Fruit fly (Drosophila melanogaster) whole organism, embryonic: ENCODE measurements around the gene CG4593.

Experiments
- Bdp1 ChIP-seq: fragments of 200-800 bp; sonication (Bioruptor generic); optimal IDR thresholded peaks from 3 replicates; lab custom pipeline; 2016; ENCODE audit warnings: missing biosample characterization, missing genetic modification characterization
- BtbVII ChIP-seq: fragments of 200-800 bp; sonication (Bioruptor generic); optimal IDR thresholded peaks from 3 replicates; lab custom pipeline; 2017; ENCODE audit warnings: missing biosample characterization, mild to moderate bottlenecking, missing genetic modification characterization
- CG1024 ChIP-seq: fragments of 200-800 bp; sonication (Bioruptor generic); IDR thresholded peaks from 2 replicates; pipeline ENCODE4 v1.3.6; 2022; ENCODE audit warnings: missing biosample characterization, missing genetic modification characterization
- CG11560 ChIP-seq: fragments of 200-800 bp; sonication (Bioruptor generic); IDR thresholded peaks from 3 replicates; pipeline ENCODE4 v1.3.6; 2022; ENCODE audit warnings: missing biosample characterization, missing genetic modification characterization
- CG11723 ChIP-seq: fragments of 200-800 bp; sonication (Bioruptor generic); optimal IDR thresholded peaks from 2 replicates; lab custom pipeline; 2017; ENCODE audit warnings: missing biosample characterization, mild to moderate bottlenecking, missing genetic modification characterization
- CG12071 ChIP-seq: fragments of 200-800 bp; sonication (Bioruptor generic); optimal IDR thresholded peaks from 3 replicates; lab custom pipeline; 2018; ENCODE audit warnings: missing biosample characterization, mild to moderate bottlenecking, missing genetic modification characterization
- CG12299 ChIP-seq: fragments of 200-800 bp; sonication (Bioruptor generic); optimal IDR thresholded peaks from 2 replicates; lab custom pipeline; 2018; ENCODE audit warnings: missing biosample characterization, mild to moderate bottlenecking, missing genetic modification characterization
- CG12769 ChIP-seq: fragments of 200-800 bp; sonication (Bioruptor generic); optimal IDR thresholded peaks from 2 replicates; lab custom pipeline; 2019; ENCODE audit warnings: missing biosample characterization, mild to moderate bottlenecking, missing genetic modification characterization, moderate library complexity
- CG14050 ChIP-seq: fragments of 200-800 bp; sonication (Bioruptor generic); IDR thresholded peaks from 3 replicates; pipeline ENCODE4 v1.3.6; 2022; ENCODE audit warnings: missing biosample characterization, missing genetic modification characterization
- CG17186 ChIP-seq: fragments of 200-800 bp; sonication (Bioruptor generic); optimal IDR thresholded peaks from 3 replicates; lab custom pipeline; 2017; ENCODE audit warnings: missing biosample characterization, missing genetic modification reagents, missing genetic modification characterization
- CG17612 ChIP-seq: fragments of 200-800 bp; sonication (Bioruptor generic); IDR thresholded peaks from 2 replicates; pipeline ENCODE4 v1.3.6; 2022; ENCODE audit warnings: missing biosample characterization, missing genetic modification characterization
- CG18262 ChIP-seq: fragments of 200-800 bp; optimal IDR thresholded peaks from 3 replicates; lab custom pipeline; 2019; ENCODE audit warnings: missing biosample characterization, mild to moderate bottlenecking, missing genetic modification characterization, moderate library complexity
- CG4617 ChIP-seq: fragments of 200-800 bp; sonication (Bioruptor generic); optimal IDR thresholded peaks from 3 replicates; lab custom pipeline; 2016; ENCODE audit warnings: missing biosample characterization, missing genetic modification characterization, borderline replicate concordance
- CG6654 ChIP-seq: fragments of 200-800 bp; sonication (Bioruptor generic); optimal IDR thresholded peaks from 2 replicates; lab custom pipeline; 2017; ENCODE audit warnings: missing biosample characterization, mild to moderate bottlenecking, missing genetic modification characterization
- CG7357 ChIP-seq: fragments of 200-800 bp; sonication (Bioruptor generic); IDR thresholded peaks from 3 replicates; pipeline ENCODE4 v1.3.6; 2022; ENCODE audit warnings: missing biosample characterization, missing genetic modification characterization
- CG7556 ChIP-seq: fragments of 200-800 bp; sonication (Bioruptor generic); optimal IDR thresholded peaks from 2 replicates; lab custom pipeline; 2017; ENCODE audit warnings: missing biosample characterization, mild to moderate bottlenecking, missing genetic modification characterization
- CG7987 ChIP-seq: fragments of 200-800 bp; sonication (Bioruptor generic); optimal IDR thresholded peaks from 2 replicates; lab custom pipeline; 2018; ENCODE audit warnings: missing biosample characterization, mild to moderate bottlenecking, missing genetic modification characterization, moderate library complexity
- CG8359 ChIP-seq: fragments of 200-800 bp; sonication (Bioruptor generic); optimal IDR thresholded peaks from 2 replicates; lab custom pipeline; 2017; ENCODE audit warnings: missing biosample characterization, mild to moderate bottlenecking, missing genetic modification characterization, borderline replicate concordance
- CG8924 ChIP-seq: fragments of 200-800 bp; optimal IDR thresholded peaks from 3 replicates; lab custom pipeline; 2019; ENCODE audit warnings: missing biosample characterization, mild to moderate bottlenecking, missing genetic modification characterization, moderate library complexity
- CG9727 ChIP-seq: fragments of 200-800 bp; sonication (Bioruptor generic); optimal IDR thresholded peaks from 3 replicates; lab custom pipeline; 2017; ENCODE audit warnings: missing biosample characterization, mild to moderate bottlenecking, missing genetic modification characterization
- CG9817 ChIP-seq: fragments of 200-800 bp; sonication (Bioruptor generic); optimal IDR thresholded peaks from 2 replicates; lab custom pipeline; 2018; ENCODE audit warnings: missing biosample characterization, mild to moderate bottlenecking, missing genetic modification characterization, moderate library complexity
- Dek ChIP-seq: fragments of 200-800 bp; sonication (Bioruptor generic); optimal IDR thresholded peaks from 3 replicates; lab custom pipeline; 2019; ENCODE audit warnings: missing biosample characterization, mild to moderate bottlenecking, missing genetic modification characterization, moderate library complexity
- Elba2 ChIP-seq: fragments of 200-800 bp; sonication (Bioruptor generic); optimal IDR thresholded peaks from 3 replicates; lab custom pipeline; 2016; ENCODE audit warnings: missing biosample characterization, missing genetic modification characterization
- HLH3B ChIP-seq: fragments of 200-800 bp; sonication (Bioruptor generic); IDR thresholded peaks from 2 replicates; pipeline ENCODE4 v1.3.6; 2022; ENCODE audit warnings: missing biosample characterization, missing genetic modification characterization
- Hand ChIP-seq: fragments of 200-800 bp; sonication (Bioruptor generic); optimal IDR thresholded peaks from 2 replicates; lab custom pipeline; 2017; ENCODE audit warnings: mild to moderate bottlenecking, missing biosample characterization, missing genetic modification reagents, missing genetic modification characterization
- NFAT ChIP-seq: fragments of 200-800 bp; sonication (Bioruptor generic); IDR thresholded peaks from 2 replicates; pipeline ENCODE4 v1.3.6; 2022; ENCODE audit warnings: missing biosample characterization, missing genetic modification characterization
- NK7.1 ChIP-seq: fragments of 200-800 bp; sonication (Bioruptor generic); optimal IDR thresholded peaks from 3 replicates; lab custom pipeline; 2016; ENCODE audit warnings: missing biosample characterization, missing genetic modification characterization
- NfI ChIP-seq: fragments of 200-800 bp; sonication (Bioruptor generic); optimal IDR thresholded peaks from 3 replicates; lab custom pipeline; 2018; ENCODE audit warnings: missing biosample characterization, mild to moderate bottlenecking, missing genetic modification characterization, moderate library complexity
- Spps ChIP-seq: fragments of 200-800 bp; sonication (Bioruptor generic); optimal IDR thresholded peaks from 2 replicates; lab custom pipeline; 2018; ENCODE audit warnings: missing biosample characterization, mild to moderate bottlenecking, missing genetic modification characterization
- Tbp ChIP-seq: fragments of >200 bp; optimal IDR thresholded peaks from 2 replicates; lab custom pipeline; 2018; ENCODE audit warnings: missing biosample characterization, missing genetic modification characterization
- abd-A ChIP-seq: fragments of 200-800 bp; sonication (Bioruptor generic); optimal IDR thresholded peaks from 3 replicates; lab custom pipeline; 2019; ENCODE audit warnings: missing biosample characterization, mild to moderate bottlenecking, missing genetic modification characterization, moderate library complexity
- aop ChIP-seq: fragments of 200-800 bp; sonication (Bioruptor generic); IDR thresholded peaks from 2 replicates; pipeline ENCODE4 v1.3.6; 2022; ENCODE audit warnings: missing biosample characterization, missing genetic modification characterization
- croc ChIP-seq: fragments of 200-800 bp; sonication (Bioruptor generic); conservative IDR thresholded peaks from 3 replicates; pipeline ENCODE4 v1.3.6; 2022; ENCODE audit warnings: missing biosample characterization, missing genetic modification characterization
- ewg ChIP-seq: fragments of 200-800 bp; sonication (Bioruptor generic); optimal IDR thresholded peaks from 3 replicates; lab custom pipeline; 2017; ENCODE audit warnings: mild to moderate bottlenecking, missing biosample characterization, missing genetic modification reagents, missing genetic modification characterization
- fu2 ChIP-seq: fragments of 200-800 bp; sonication (Bioruptor generic); optimal IDR thresholded peaks from 2 replicates; lab custom pipeline; 2016; ENCODE audit warnings: missing biosample characterization, missing genetic modification characterization
- gfzf ChIP-seq: fragments of 200-800 bp; sonication (Bioruptor generic); optimal IDR thresholded peaks from 2 replicates; lab custom pipeline; 2016; ENCODE audit warnings: missing biosample characterization, mild to moderate bottlenecking, missing genetic modification characterization, moderate library complexity
- her ChIP-seq: fragments of 200-800 bp; sonication (Bioruptor generic); optimal IDR thresholded peaks from 2 replicates; lab custom pipeline; 2016; ENCODE audit warnings: missing biosample characterization, missing genetic modification characterization
- jigr1 ChIP-seq: fragments of 200-800 bp; sonication (Bioruptor generic); IDR thresholded peaks from 3 replicates; pipeline ENCODE4 v1.3.6; 2022; ENCODE audit warnings: missing biosample characterization, missing genetic modification characterization
- knrl ChIP-seq: fragments of 200-800 bp; sonication (Bioruptor generic); IDR thresholded peaks from 3 replicates; pipeline ENCODE4 v1.3.6; 2022; ENCODE audit warnings: missing biosample characterization, missing genetic modification characterization; ENCODE audit not compliant: partially characterized antibody
- lov ChIP-seq, 2 experiments: fragments of 200-800 bp in 1 of 2; fragments of >200 bp in 1 of 2; sonication (Bioruptor generic) in 1 of 2; IDR thresholded peaks in 1 of 2; optimal IDR thresholded peaks in 1 of 2; 2 replicates in 1 of 2; 3 replicates in 1 of 2; pipeline versions ENCODE4 v1.3.6 to Lab custom; 2017 to 2022; ENCODE audit warnings: missing biosample characterization in 1 of 2, missing genetic modification characterization in 1 of 2
- mld ChIP-seq: fragments of 200-800 bp; sonication (Bioruptor generic); IDR thresholded peaks from 3 replicates; pipeline ENCODE4 v1.3.6; 2022; ENCODE audit warnings: missing biosample characterization, missing genetic modification characterization; ENCODE audit not compliant: partially characterized antibody
- oc ChIP-seq: fragments of 200-800 bp; sonication (Bioruptor generic); optimal IDR thresholded peaks from 2 replicates; lab custom pipeline; 2018; ENCODE audit warnings: missing biosample characterization, mild to moderate bottlenecking, missing genetic modification characterization, moderate library complexity
- odd ChIP-seq: fragments of 200-800 bp; sonication (Bioruptor generic); optimal IDR thresholded peaks from 2 replicates; lab custom pipeline; 2017; ENCODE audit warnings: missing biosample characterization, mild to moderate bottlenecking, missing genetic modification characterization
- pfk ChIP-seq: fragments of 200-800 bp; sonication (Bioruptor generic); optimal IDR thresholded peaks from 2 replicates; lab custom pipeline; 2018; ENCODE audit warnings: missing biosample characterization, mild to moderate bottlenecking, missing genetic modification characterization, moderate library complexity
- sc ChIP-seq, 3 experiments: fragments of >200 bp in 2 of 3; fragments of 200-800 bp in 1 of 3; sonication (Bioruptor generic) in 1 of 3; optimal IDR thresholded peaks; 2 replicates in 2 of 3; 3 replicates in 1 of 3; lab custom pipeline; 2017; ENCODE audit warnings: mild to moderate bottlenecking in 1 of 3, missing biosample characterization in 1 of 3, missing genetic modification characterization in 1 of 3, missing genetic modification reagents in 1 of 3
- shn ChIP-seq: fragments of 200-800 bp; sonication (Bioruptor generic); optimal IDR thresholded peaks from 3 replicates; lab custom pipeline; 2016; ENCODE audit warnings: missing biosample characterization, missing genetic modification characterization
- wdn ChIP-seq: fragments of 200-800 bp; sonication (Bioruptor generic); IDR thresholded peaks from 2 replicates; pipeline ENCODE4 v1.3.6; 2022; ENCODE audit warnings: missing biosample characterization, missing genetic modification characterization
- yki ChIP-seq: fragments of >200 bp; optimal IDR thresholded peaks from 3 replicates; lab custom pipeline; 2018
- zf30C ChIP-seq: fragments of 200-800 bp; sonication (Bioruptor generic); optimal IDR thresholded peaks from 3 replicates; lab custom pipeline; 2018; ENCODE audit warnings: missing biosample characterization, mild to moderate bottlenecking, missing genetic modification characterization

The CG4593 gene

dm6 chrX:6993753-6994152 is 19.9 kb upstream of the CG4593 start (continued):
- TF ChIP-seq lov (optimal IDR thresholded peaks at IDR 0.05; lab: Kevin White, UChicago) (no peak), lov (GFP tag; IDR thresholded peaks at IDR 0.05; lab: Robert Waterston, UW) (0 out of 3 replicates have a peak, but pooled peaks have one; percentile 32), oc (tag; lab: Kevin White, UChicago) (peak; percentile 10), zf30C (GFP tag; lab: Kevin White, UChicago) (peak; percentile 76), Hand (GFP tag; lab: Kevin White, UChicago) (peak; percentile 23), CG7987 (GFP tag; lab: Kevin White, UChicago) (peak; percentile 60), CG12299 (tag; lab: Kevin White, UChicago) (peak; percentile 45), CG11560 (tag; lab: Robert Waterston, UW) (peak; percentile 61; the same call in 1 of the 3 replicates), CG17186 (GFP tag; lab: Kevin White, UChicago) (no peak), CG18262 (tag; lab: Kevin White, UChicago) (peak; percentile 51), Tbp (GFP tag; lab: Kevin White, UChicago) (no peak), Dek (tag; lab: Kevin White, UChicago) (peak; percentile 62), NFAT (peak; percentile 71), CG9817 (tag; lab: Kevin White, UChicago) (peak; percentile 65), CG1024 (peak; percentile 56), CG11723 (GFP tag; lab: Kevin White, UChicago) (peak; percentile 28), Bdp1 (GFP tag; lab: Kevin White, UChicago) (peak; percentile 56), shn (GFP tag; lab: Kevin White, UChicago) (peak; percentile 76), gfzf (GFP tag; lab: Kevin White, UChicago) (no peak), croc (peak; percentile 47; the same call in 2 of the 3 replicates), her (peak; percentile 72), yki (no peak), NfI (GFP tag; lab: Kevin White, UChicago) (peak; percentile 61), CG9727 (peak; percentile 67), CG8924 (tag; lab: Kevin White, UChicago) (peak; percentile 52), jigr1 (GFP tag; lab: Robert Waterston, UW) (peak; percentile 44; the same call in 1 of the 3 replicates), fu2 (peak; percentile 58), aop (GFP tag; lab: Robert Waterston, UW) (no peak), NK7.1 (GFP tag; lab: Kevin White, UChicago) (peak; percentile 28), CG4617 (GFP tag; lab: Kevin White, UChicago) (peak; percentile 39), ewg (GFP tag; lab: Kevin White, UChicago) (peak; percentile 46), Elba2 (GFP tag; lab: Kevin White, UChicago) (no peak), Spps (no peak), knrl (GFP tag; lab: Robert Waterston, UW) (no peak), wdn (GFP tag; lab: Robert Waterston, UW) (peak; percentile 76), CG6654 (GFP tag; lab: Kevin White, UChicago) (peak; percentile 38), CG8359 (GFP tag; lab: Kevin White, UChicago) (no peak), mld (no peak), CG12769 (tag; lab: Kevin White, UChicago) (peak; percentile 61), CG7556 (peak; percentile 62), pfk (GFP tag; lab: Kevin White, UChicago) (no peak), CG14050 (GFP tag; lab: Robert Waterston, UW) (peak; percentile 71; the same call in 2 of the 3 replicates), BtbVII (GFP tag; lab: Kevin White, UChicago) (peak; percentile 18), sc (optimal IDR thresholded peaks at IDR 0.05; lab: Kevin White, UChicago) (no peak), sc (GFP tag; optimal IDR thresholded peaks at IDR 0.05; lab: Kevin White, UChicago) (no peak), CG17612 (GFP tag; lab: Robert Waterston, UW) (no peak), odd (peak; percentile 32), CG12071 (peak; percentile 31), HLH3B (GFP tag; lab: Robert Waterston, UW) (peak; percentile 80), abd-A (no peak), CG7357 (peak; percentile 63; the same call in 1 of the 3 replicates)
